Worm (Caenorhabditis elegans) whole organism, mixed stage, embryonic: ENCODE data around the gene trx-1.

ENCODE experiments used
- bed-3 ChIP-seq: fragments of 200-800 bp; sonication (Bioruptor generic); optimal IDR thresholded peaks from 3 replicates; lab custom pipeline; 2018; ENCODE audit warnings: mild to moderate bottlenecking, missing genetic modification characterization, moderate library complexity, missing compliant biosample characterization
- lsy-2 ChIP-seq: fragments of 150-350 bp; optimal IDR thresholded peaks from 2 replicates; lab custom pipeline; 2014; ENCODE audit warnings: missing biosample characterization, missing genetic modification characterization
- pha-4 ChIP-seq: fragments of 150-350 bp; optimal IDR thresholded peaks from 2 replicates; lab custom pipeline; 2018; ENCODE audit warnings: missing biosample characterization, missing genetic modification reagents, missing genetic modification characterization

DNA sequence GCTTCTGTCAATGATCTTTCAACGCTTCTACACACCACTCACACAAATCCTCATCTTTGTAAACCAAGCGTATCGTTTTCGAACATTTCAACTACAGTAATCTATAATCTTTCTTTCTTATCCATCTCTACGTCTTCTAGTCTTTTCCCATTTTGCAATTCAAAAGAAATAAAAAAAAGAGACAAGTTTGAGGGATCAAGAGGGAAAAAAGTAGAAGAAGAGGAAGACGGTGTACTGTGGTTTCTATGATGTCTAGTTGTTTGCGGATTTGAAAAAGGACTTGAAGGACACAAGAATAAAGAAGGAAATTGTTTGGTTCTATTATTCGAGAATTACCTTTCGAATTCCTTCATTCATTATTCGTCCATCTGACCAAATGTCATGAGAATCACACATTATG lies 39.1 kb upstream of the trx-1 start:
- TF ChIP-seq lsy-2 (tag; lab: Kevin White, UChicago), result no peak
- TF ChIP-seq bed-3 (GFP tag; lab: Kevin White, UChicago), result no peak
- TF ChIP-seq pha-4 (tag; lab: Kevin White, UChicago), result no peak
